Fruit fly (Drosophila melanogaster) whole organism, pupa: Measurements from ENCODE around the gene strat.

Experiments used
- CG10348 ChIP-seq: fragments of 200-800 bp; sonication (Bioruptor generic); IDR thresholded peaks from 2 replicates; pipeline ENCODE4 v1.3.6; 2022; ENCODE audit warnings: missing biosample characterization, missing genetic modification characterization
- CG12605 ChIP-seq: fragments of 200-800 bp; sonication (Bioruptor generic); IDR thresholded peaks from 2 replicates; pipeline ENCODE4 v1.3.6; 2022; ENCODE audit warnings: missing biosample characterization, missing genetic modification characterization
- CG13204 ChIP-seq: fragments of 200-800 bp; sonication (Bioruptor generic); optimal IDR thresholded peaks from 2 replicates; lab custom pipeline; 2018; ENCODE audit warnings: missing biosample characterization, mild to moderate bottlenecking, missing genetic modification characterization, moderate library complexity
- CG14655 ChIP-seq: fragments of 200-800 bp; sonication (Bioruptor generic); optimal IDR thresholded peaks from 3 replicates; lab custom pipeline; 2017; ENCODE audit warnings: mild to moderate bottlenecking, missing biosample characterization, missing genetic modification reagents, missing genetic modification characterization
- CG15710 ChIP-seq: fragments of 200-800 bp; sonication (Bioruptor generic); optimal IDR thresholded peaks from 2 replicates; lab custom pipeline; 2018; ENCODE audit warnings: missing biosample characterization, mild to moderate bottlenecking, missing genetic modification characterization, moderate library complexity
- CG17806 ChIP-seq: fragments of 200-800 bp; sonication (Bioruptor generic); optimal IDR thresholded peaks from 2 replicates; lab custom pipeline; 2018; ENCODE audit warnings: missing biosample characterization, mild to moderate bottlenecking, missing genetic modification characterization, moderate library complexity
- CG32121 ChIP-seq: fragments of 200-800 bp; sonication (Bioruptor generic); IDR thresholded peaks from 2 replicates; pipeline ENCODE4 v1.3.6; 2022; ENCODE audit warnings: missing biosample characterization, missing genetic modification characterization
- CG34367 ChIP-seq: fragments of 200-800 bp; sonication (Bioruptor generic); optimal IDR thresholded peaks from 2 replicates; lab custom pipeline; 2018; ENCODE audit warnings: missing biosample characterization, mild to moderate bottlenecking, missing genetic modification characterization
- CG4496 ChIP-seq: fragments of 200-800 bp; sonication (Bioruptor generic); IDR thresholded peaks from 3 replicates; pipeline ENCODE4 v1.3.6; 2022; ENCODE audit warnings: missing biosample characterization, missing genetic modification characterization
- CG8159 ChIP-seq: fragments of 200-800 bp; sonication (Bioruptor generic); optimal IDR thresholded peaks from 3 replicates; lab custom pipeline; 2018; ENCODE audit warnings: missing biosample characterization, mild to moderate bottlenecking, missing genetic modification characterization, moderate library complexity
- CG8301 ChIP-seq: fragments of 200-800 bp; sonication (Bioruptor generic); optimal IDR thresholded peaks from 2 replicates; lab custom pipeline; 2018; ENCODE audit warnings: missing biosample characterization, mild to moderate bottlenecking, missing genetic modification characterization
- CG9948 ChIP-seq: fragments of 200-800 bp; sonication (Bioruptor generic); optimal IDR thresholded peaks from 2 replicates; lab custom pipeline; 2018; ENCODE audit warnings: missing biosample characterization, mild to moderate bottlenecking, missing genetic modification characterization, moderate library complexity
- D1 ChIP-seq: fragments of 200-800 bp; sonication (Bioruptor generic); optimal IDR thresholded peaks from 2 replicates; lab custom pipeline; 2018; ENCODE audit warnings: missing biosample characterization, mild to moderate bottlenecking, missing genetic modification characterization, moderate library complexity
- EcR ChIP-seq: fragments of 200-800 bp; sonication (Bioruptor generic); optimal IDR thresholded peaks from 3 replicates; lab custom pipeline; 2019; ENCODE audit warnings: missing biosample characterization, missing genetic modification characterization, mild to moderate bottlenecking, moderate library complexity, missing genetic modification reagents
- Ets98B ChIP-seq: fragments of 200-800 bp; sonication (Bioruptor generic); IDR thresholded peaks from 2 replicates; pipeline ENCODE4 v1.3.6; 2022; ENCODE audit warnings: missing biosample characterization, missing genetic modification characterization
- Pif1A ChIP-seq: fragments of 200-800 bp; sonication (Bioruptor generic); optimal IDR thresholded peaks from 3 replicates; lab custom pipeline; 2016; ENCODE audit warnings: missing biosample characterization, missing genetic modification characterization
- Pif1B ChIP-seq: fragments of 200-800 bp; sonication (Bioruptor generic); optimal IDR thresholded peaks from 3 replicates; lab custom pipeline; 2016; ENCODE audit warnings: missing biosample characterization, missing genetic modification characterization
- Snoo ChIP-seq: fragments of 200-800 bp; sonication (Bioruptor generic); optimal IDR thresholded peaks from 3 replicates; lab custom pipeline; 2017; ENCODE audit warnings: missing biosample characterization, mild to moderate bottlenecking, missing genetic modification characterization, inconsistent platforms
- fd96Ca ChIP-seq: fragments of 200-800 bp; sonication (Bioruptor generic); IDR thresholded peaks from 3 replicates; pipeline ENCODE4 v1.3.6; 2022; ENCODE audit warnings: missing biosample characterization, missing genetic modification characterization
- gl ChIP-seq: fragments of 200-800 bp; sonication (Bioruptor generic); optimal IDR thresholded peaks from 2 replicates; lab custom pipeline; 2018; ENCODE audit warnings: missing biosample characterization, mild to moderate bottlenecking, missing genetic modification characterization
- rn ChIP-seq: fragments of 200-800 bp; sonication (Bioruptor generic); IDR thresholded peaks from 2 replicates; pipeline ENCODE4 v1.3.6; 2022; ENCODE audit warnings: missing biosample characterization, missing genetic modification characterization

The strat gene

DNA sequence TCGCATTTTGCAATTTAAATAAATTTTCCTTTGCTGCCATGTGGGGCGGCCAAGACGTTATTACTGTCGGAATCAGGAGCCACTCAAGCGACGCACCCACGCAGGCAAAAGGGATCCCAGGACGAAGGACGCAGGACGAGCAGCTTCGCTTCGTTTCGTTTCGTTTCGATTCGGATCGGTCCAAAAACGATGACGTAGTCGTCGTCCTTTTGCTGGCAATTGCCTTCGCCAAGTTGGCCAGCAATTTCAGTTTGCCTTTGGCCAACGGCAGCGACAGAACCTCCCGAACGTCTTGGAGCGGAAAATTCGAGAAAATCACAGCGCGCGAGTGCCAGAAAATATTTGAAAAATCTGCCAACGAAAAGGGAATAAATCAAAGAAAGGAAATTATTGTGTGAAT is 17.9 kb downstream of the strat start, which contains the start of gene witty:
witty (plus strand) TSS at position 249 of the 400 bp plus-strand sequence.
- TF ChIP-seq CG12605 (no peak), CG8159 (tag; lab: Kevin White, UChicago) (no peak), Pif1A (GFP tag; lab: Kevin White, UChicago) (no peak), D1 (tag; lab: Kevin White, UChicago) (no peak), CG34367 (tag; lab: Kevin White, UChicago) (no peak), gl (tag; lab: Kevin White, UChicago) (no peak)

DNA sequence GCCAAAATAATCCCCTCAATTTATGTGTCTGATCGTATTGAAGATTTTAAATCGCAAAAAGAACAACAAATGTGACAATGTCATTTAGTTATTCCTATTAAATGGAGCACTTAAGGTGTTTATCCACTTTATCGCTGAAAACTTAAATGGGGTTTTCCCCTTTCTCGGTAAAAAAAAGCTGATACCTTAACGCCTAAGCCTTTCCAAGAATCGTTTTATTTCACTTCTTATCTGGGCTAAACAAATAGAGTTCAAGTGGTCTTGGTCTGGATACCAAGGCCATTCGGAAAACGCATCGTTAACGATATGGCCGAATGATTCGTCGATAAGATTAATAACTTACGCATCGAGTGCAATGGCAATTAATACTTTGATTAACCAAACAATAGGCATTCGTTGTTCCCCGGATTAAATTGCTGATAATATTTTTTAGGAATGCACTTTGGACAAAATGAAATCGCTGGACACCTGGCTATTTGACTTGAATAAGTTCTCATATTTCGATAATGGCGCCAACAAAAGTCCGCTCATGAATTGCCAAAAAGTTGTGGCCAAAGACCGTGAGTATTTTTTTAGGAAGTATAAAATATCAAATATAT is 19.7 kb downstream of the strat start:
- TF ChIP-seq CG4496 (GFP tag; lab: Robert Waterston, UW) = no peak
- no peak for TF ChIP-seq D1 (tag; lab: Kevin White, UChicago)
- no peak for TF ChIP-seq EcR (GFP tag; lab: Kevin White, UChicago)
- TF ChIP-seq gl (tag; lab: Kevin White, UChicago) = no peak
- no peak for TF ChIP-seq fd96Ca (GFP tag; lab: Robert Waterston, UW)
- TF ChIP-seq CG9948 (tag; lab: Kevin White, UChicago) = no peak
- TF ChIP-seq CG8301 (tag; lab: Kevin White, UChicago) = no peak
- no peak for TF ChIP-seq CG32121 (GFP tag; lab: Robert Waterston, UW)
- TF ChIP-seq CG8159 (tag; lab: Kevin White, UChicago) = no peak
- no peak for TF ChIP-seq CG17806 (tag; lab: Kevin White, UChicago)
- no peak for TF ChIP-seq Ets98B (GFP tag; lab: Robert Waterston, UW)
- TF ChIP-seq CG14655 (GFP tag; lab: Kevin White, UChicago) = no peak
- TF ChIP-seq CG10348 (GFP tag; lab: Robert Waterston, UW) = no peak
- no peak for TF ChIP-seq CG12605
- no peak for TF ChIP-seq Pif1B (GFP tag; lab: Kevin White, UChicago)
- TF ChIP-seq rn (GFP tag; lab: Robert Waterston, UW) = no peak
- TF ChIP-seq Snoo (tag; lab: Kevin White, UChicago) = no peak

DNA sequence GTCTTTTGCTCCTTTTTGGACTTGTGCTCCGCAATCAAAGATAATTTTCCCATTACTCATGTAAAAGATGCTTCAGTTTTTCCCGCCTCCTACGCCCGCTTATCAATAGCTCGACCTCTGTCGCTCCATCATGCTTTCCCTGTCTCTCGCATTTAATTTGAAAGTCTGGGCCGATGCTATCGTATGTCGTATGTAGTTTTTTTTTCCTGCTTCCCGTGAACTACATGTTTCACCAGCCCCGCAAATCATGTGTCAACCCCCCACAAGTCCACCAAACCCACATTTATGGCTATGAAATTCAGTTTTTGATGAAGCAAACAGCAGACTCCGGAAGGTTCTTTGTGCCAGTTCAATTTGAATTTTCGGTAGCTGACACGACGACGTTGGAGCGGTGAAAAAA is 22.3 kb downstream of the strat start, which contains the start of gene CG14273:
CG14273 (plus strand) TSS at position 301 of the 400 bp plus-strand sequence.
- TF ChIP-seq CG8159 (tag; lab: Kevin White, UChicago) = no peak
- no peak for TF ChIP-seq CG12605
- TF ChIP-seq Pif1A (GFP tag; lab: Kevin White, UChicago) = no peak
- TF ChIP-seq CG15710 (tag; lab: Kevin White, UChicago) = no peak
- TF ChIP-seq Ets98B (GFP tag; lab: Robert Waterston, UW) = no peak
- TF ChIP-seq CG4496 (GFP tag; lab: Robert Waterston, UW) = no peak
- no peak for TF ChIP-seq D1 (tag; lab: Kevin White, UChicago)
- TF ChIP-seq Pif1B (GFP tag; lab: Kevin White, UChicago) = no peak
- TF ChIP-seq gl (tag; lab: Kevin White, UChicago) = no peak

DNA sequence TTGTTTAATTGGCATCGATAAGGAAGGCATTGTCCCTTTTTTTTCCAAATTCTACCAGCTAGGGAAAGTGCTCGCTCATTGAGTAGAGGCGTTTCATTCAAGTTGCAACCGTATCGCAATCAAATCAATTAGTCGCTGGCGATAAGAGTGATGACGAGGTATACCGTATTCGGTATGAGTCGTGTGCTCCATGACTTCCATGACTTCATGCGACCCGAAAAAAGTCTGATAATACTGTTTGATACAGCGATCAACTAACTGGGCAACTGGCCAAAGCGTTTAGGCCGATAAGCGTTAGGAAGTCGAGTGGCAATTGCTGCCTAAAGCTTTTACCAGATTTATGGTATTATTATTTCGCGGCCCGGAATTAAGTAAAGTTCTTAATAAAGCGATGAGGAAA is 24.4 kb downstream of the strat start:
- no peak for TF ChIP-seq CG13204 (GFP tag; lab: Kevin White, UChicago)
- no peak for TF ChIP-seq fd96Ca (GFP tag; lab: Robert Waterston, UW)
- TF ChIP-seq CG17806 (tag; lab: Kevin White, UChicago) = no peak
- TF ChIP-seq Pif1A (GFP tag; lab: Kevin White, UChicago) = no peak
- TF ChIP-seq CG10348 (GFP tag; lab: Robert Waterston, UW) = no peak
- no peak for TF ChIP-seq CG8159 (tag; lab: Kevin White, UChicago)
- TF ChIP-seq gl (tag; lab: Kevin White, UChicago) = no peak
- TF ChIP-seq D1 (tag; lab: Kevin White, UChicago) = no peak
- TF ChIP-seq CG12605 = no peak
- TF ChIP-seq CG34367 (tag; lab: Kevin White, UChicago) = no peak
- no peak for TF ChIP-seq rn (GFP tag; lab: Robert Waterston, UW)
- no peak for TF ChIP-seq CG32121 (GFP tag; lab: Robert Waterston, UW)
- TF ChIP-seq CG14655 (GFP tag; lab: Kevin White, UChicago) = no peak
- no peak for TF ChIP-seq CG8301 (tag; lab: Kevin White, UChicago)
- TF ChIP-seq CG4496 (GFP tag; lab: Robert Waterston, UW) = no peak
- no peak for TF ChIP-seq CG15710 (tag; lab: Kevin White, UChicago)
- TF ChIP-seq Snoo (tag; lab: Kevin White, UChicago) = no peak
- TF ChIP-seq Pif1B (GFP tag; lab: Kevin White, UChicago) = no peak

DNA sequence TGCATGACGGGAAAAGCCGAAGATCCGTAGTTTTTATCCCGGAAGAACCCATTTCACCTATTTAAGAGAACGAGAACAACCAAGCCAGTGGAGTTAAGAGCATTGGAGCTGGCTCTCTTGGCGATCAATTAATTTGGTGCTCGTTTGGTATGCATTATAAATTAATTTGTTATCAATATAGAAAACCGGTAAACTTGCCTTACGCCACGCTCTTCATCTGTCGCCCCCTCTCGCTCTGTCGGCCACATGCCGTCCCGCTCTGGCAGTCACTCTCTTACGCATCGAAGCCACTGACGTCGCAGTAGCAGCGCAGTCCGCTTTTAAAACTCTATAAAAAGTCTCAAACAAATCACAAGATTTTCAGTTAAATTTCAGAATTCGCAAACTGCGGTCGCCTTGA is 26.1 kb downstream of the strat start, which contains the start of gene CG7778:
CG7778 (plus strand) TSS at position 361 of the 400 bp plus-strand sequence.
- TF ChIP-seq CG14655 (GFP tag; lab: Kevin White, UChicago) (no peak), gl (tag; lab: Kevin White, UChicago) (no peak), CG4496 (GFP tag; lab: Robert Waterston, UW) (no peak), CG12605 (no peak), Ets98B (GFP tag; lab: Robert Waterston, UW) (no peak), fd96Ca (GFP tag; lab: Robert Waterston, UW) (no peak), CG8159 (tag; lab: Kevin White, UChicago) (no peak), EcR (GFP tag; lab: Kevin White, UChicago) (no peak)
